Worm (Caenorhabditis elegans) whole organism, midembryonic: ENCODE measurements around the gene C07G1.7.

Source experiments
- T22C8.4 ChIP-seq: fragments of 200-800 bp; sonication (Bioruptor generic); IDR thresholded peaks from 2 replicates; pipeline ENCODE4 v1.3.6; 2022; ENCODE audit warnings: missing genetic modification characterization, missing compliant biosample characterization
- flt-1 ChIP-seq: fragments of 200-800 bp; sonication (Bioruptor generic); IDR thresholded peaks from 2 replicates; pipeline ENCODE4 v1.3.6; 2022; ENCODE audit warnings: missing genetic modification characterization, missing compliant biosample characterization
- klf-2 ChIP-seq: fragments of 200-800 bp; sonication (Bioruptor generic); conservative IDR thresholded peaks from 2 replicates; pipeline ENCODE4 v1.3.6; 2022; ENCODE audit warnings: missing genetic modification reagents, missing genetic modification characterization, missing compliant biosample characterization

DNA sequence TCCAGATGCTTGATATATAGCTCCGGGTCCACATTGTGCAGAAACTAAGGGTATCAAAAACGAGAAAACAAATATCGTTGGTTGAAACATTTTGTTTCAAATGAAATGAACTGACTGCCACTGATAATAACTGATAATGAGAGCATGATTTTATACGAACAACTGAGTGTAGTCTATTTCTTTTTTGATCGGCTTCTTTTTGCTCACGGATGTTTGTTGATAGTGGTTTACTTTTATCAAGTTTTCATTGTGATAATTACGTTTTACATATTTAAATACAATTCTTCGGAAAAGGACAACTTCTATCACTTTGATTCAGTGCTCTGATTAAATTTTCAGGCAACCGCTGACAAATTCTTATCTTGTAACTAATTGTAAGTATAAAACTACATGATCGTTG lies 48.0 kb downstream of the C07G1.7 start, which contains the start of gene clec-51:
- TF ChIP-seq T22C8.4 (GFP tag; lab: Robert Waterston, UW) (no peak), klf-2 (GFP tag; lab: Robert Waterston, UW) (no peak), flt-1 (GFP tag; lab: Robert Waterston, UW) (no peak)
